Worm (Caenorhabditis elegans) whole organism, L2 larva: ENCODE measurements around the gene rab-6.1.
A peak's percentile ranks its signal among the peaks of the same experiment; 100 is the strongest.

ENCODE experiments used
- alr-1 ChIP-seq: fragments of 150-350 bp; optimal IDR thresholded peaks from 2 replicates; lab custom pipeline; 2014; ENCODE audit warnings: missing biosample characterization, missing genetic modification characterization
- ama-1 ChIP-seq: fragments of 150-350 bp; optimal IDR thresholded peaks from 2 replicates; lab custom pipeline; 2018; ENCODE audit warnings: inconsistent platforms
- fos-1 ChIP-seq: fragments of 150-350 bp; optimal IDR thresholded peaks from 2 replicates; lab custom pipeline; 2014; ENCODE audit warnings: missing biosample characterization, missing genetic modification characterization
- lsy-2 ChIP-seq, 2 experiments: fragments of 150-350 bp in 1 of 2; sonication (generic microtip) in 1 of 2; optimal IDR thresholded peaks; 2 replicates each; lab custom pipeline; 2014 to 2017; ENCODE audit warnings: missing biosample characterization in 2 of 2, missing genetic modification characterization in 2 of 2
- nhr-12 ChIP-seq: fragments of 150-350 bp; optimal IDR thresholded peaks from 2 replicates; lab custom pipeline; 2014; ENCODE audit warnings: missing biosample characterization, missing genetic modification characterization
- nhr-237 ChIP-seq: fragments of 150-350 bp; optimal IDR thresholded peaks from 2 replicates; lab custom pipeline; 2014; ENCODE audit warnings: missing biosample characterization, missing genetic modification characterization
- nhr-25 ChIP-seq: fragments of 150-350 bp; sonication (generic microtip); optimal IDR thresholded peaks from 3 replicates; lab custom pipeline; 2014; ENCODE audit warnings: missing biosample characterization, missing genetic modification characterization
- nhr-77 ChIP-seq: fragments of 150-350 bp; optimal IDR thresholded peaks from 2 replicates; lab custom pipeline; 2014; ENCODE audit warnings: missing biosample characterization, missing genetic modification characterization
- sma-3 ChIP-seq: sonication (generic microtip); optimal IDR thresholded peaks from 2 replicates; lab custom pipeline; 2016; ENCODE audit warnings: missing genetic modification reagents, missing genetic modification characterization, missing compliant biosample characterization
- unc-62 ChIP-seq: fragments of 150-350 bp; optimal IDR thresholded peaks from 2 replicates; lab custom pipeline; 2014; ENCODE audit warnings: missing biosample characterization, missing genetic modification reagents, missing genetic modification characterization

DNA sequence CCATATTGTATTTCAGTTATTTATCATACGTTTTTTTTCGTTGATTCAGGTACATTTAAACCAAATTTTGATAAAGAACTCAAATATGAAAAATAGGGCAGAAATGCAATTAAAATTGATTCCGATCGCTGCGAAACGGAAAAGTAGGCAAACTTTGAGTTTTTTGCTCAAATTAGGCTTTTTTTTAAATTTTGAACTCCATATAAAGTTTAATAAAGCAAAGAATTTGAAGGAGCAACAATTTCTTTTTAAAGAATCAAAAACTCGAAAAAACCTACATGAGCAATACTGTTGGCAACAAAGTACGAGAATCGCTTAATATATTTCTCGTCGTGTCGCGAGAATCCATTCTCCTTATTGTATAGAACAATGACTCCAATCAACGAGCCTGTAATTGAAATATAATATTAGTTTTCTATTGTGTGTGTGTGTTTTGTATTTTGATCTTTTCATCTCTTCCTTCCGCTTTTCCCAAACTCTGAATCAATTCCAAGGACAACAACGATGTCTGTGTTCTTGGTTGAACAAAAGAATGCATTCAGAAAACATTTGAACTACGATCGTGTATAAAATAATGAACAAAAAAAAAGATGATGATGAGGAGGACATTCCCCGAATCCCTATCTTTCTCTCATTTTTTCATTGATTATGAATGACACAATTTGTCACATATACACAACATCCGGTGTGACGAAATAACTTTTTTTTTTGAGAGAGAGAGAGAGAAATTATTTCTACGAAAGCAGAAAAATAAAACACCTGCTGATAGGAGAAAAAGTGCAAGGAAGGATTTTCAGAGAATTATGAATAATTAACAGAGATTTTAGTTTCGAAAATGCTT lies 27.0 kb downstream of the rab-6.1 start:
- TF ChIP-seq fos-1 (peak; percentile 15), nhr-77 (tag; lab: Kevin White, UChicago) (no peak), nhr-237 (tag; lab: Kevin White, UChicago) (no peak), nhr-25 (tag; lab: Kevin White, UChicago) (peak; percentile 36), ama-1 (lab: Kevin White, UChicago) (no peak), nhr-12 (tag; lab: Kevin White, UChicago) (no peak), alr-1 (tag; lab: Kevin White, UChicago) (no peak), unc-62 (GFP tag; lab: Kevin White, UChicago) (no peak), sma-3 (peak; percentile 15), lsy-2 (tag; optimal IDR thresholded peaks at IDR 0.05; lab: Kevin White, UChicago) (peak in 1 of 2 experiments; percentile 36)
